Fruit fly (Drosophila melanogaster): Measurements from ENCODE around the gene Dcr-1.

Gene Dcr-1

DNA sequence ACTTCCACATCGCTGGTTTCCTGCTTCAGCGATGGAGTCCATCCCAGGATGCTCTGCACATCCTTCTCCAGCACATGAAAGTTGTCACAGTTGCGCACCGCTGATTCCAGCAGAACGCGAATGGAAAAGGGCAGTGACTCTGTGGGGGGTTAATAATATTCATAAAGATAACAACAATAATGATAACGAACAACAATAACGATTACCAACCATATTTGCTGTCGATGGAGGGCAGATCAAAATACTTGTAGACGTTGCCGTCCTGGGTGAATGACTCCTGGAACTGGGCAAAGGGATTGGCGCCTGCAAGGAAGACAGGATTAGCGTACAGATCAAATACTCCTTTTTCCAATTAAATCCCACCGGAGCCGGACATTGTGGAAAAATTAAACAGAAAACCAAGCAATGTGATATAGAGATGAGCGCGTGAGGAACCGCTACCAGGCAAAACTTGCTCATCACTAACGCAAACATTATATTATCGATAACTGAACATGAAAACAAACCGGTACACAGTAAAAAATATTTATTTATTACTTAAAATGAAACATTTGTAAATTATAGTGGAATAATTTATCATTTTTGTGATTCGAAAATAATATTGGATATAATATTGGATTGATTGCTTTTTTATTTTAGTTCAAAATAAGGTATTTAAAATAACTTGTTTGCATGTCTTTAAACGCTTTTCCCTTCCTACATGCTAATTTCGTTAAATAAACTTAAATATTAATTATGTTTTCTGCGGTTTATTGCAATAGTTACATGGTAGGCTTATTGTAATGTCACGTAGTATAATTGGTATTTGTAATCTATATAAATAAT is 16.5 kb downstream of the Dcr-1 start, which contains the start of gene Irp-1A (continued):
- TF ChIP-seq h (optimal IDR thresholded peaks at IDR 0.05) (no peak), CG31441 (GFP tag; IDR thresholded peaks at IDR 0.05) (peak; percentile 87), esg (GFP tag; conservative IDR thresholded peaks at IDR 0.05) (peak; percentile 47; the same call in 1 of the 2 replicates), ase (GFP tag; IDR thresholded peaks at IDR 0.05) (peak; percentile 59; the same call in 2 of the 3 replicates), sim (GFP tag; IDR thresholded peaks at IDR 0.05) (peak; percentile 8; the same call in 1 of the 2 replicates), CG7963 (GFP tag; IDR thresholded peaks at IDR 0.05; ENCODE audit: partially characterized antibody) (peak; percentile 65), nerfin-1 (tag; optimal IDR thresholded peaks at IDR 0.05) (peak; percentile 66), pb (GFP tag; optimal IDR thresholded peaks at IDR 0.05) (no peak), Ptx1 (GFP tag; IDR thresholded peaks at IDR 0.05) (peak; percentile 80), HLH3B (GFP tag; IDR thresholded peaks at IDR 0.05) (peak; percentile 87), CG4854 (GFP tag; optimal IDR thresholded peaks at IDR 0.05) (no peak), CrebB (tag; optimal IDR thresholded peaks at IDR 0.05) (peak; percentile 54), croc (GFP tag; conservative IDR thresholded peaks at IDR 0.05) (0 out of 3 replicates have a peak, but pooled peaks have one; percentile 39), phol (tag; optimal IDR thresholded peaks at IDR 0.05) (peak; percentile 81), unpg (GFP tag; optimal IDR thresholded peaks at IDR 0.05) (peak; percentile 85), CG18764 (GFP tag; optimal IDR thresholded peaks at IDR 0.05) (peak; percentile 64), Blimp-1 (GFP tag; optimal IDR thresholded peaks at IDR 0.05) (peak; percentile 84), Doc3 (GFP tag; IDR thresholded peaks at IDR 0.05; ENCODE audit: partially characterized antibody) (peak; percentile 77), CHES-1-like (GFP tag; optimal IDR thresholded peaks at IDR 0.05) (peak; percentile 58), Taf1 (GFP tag; IDR thresholded peaks at IDR 0.05) (0 out of 2 replicates have a peak, but pooled peaks have one; percentile 26), CG30431 (GFP tag; optimal IDR thresholded peaks at IDR 0.05) (no peak), bigmax (GFP tag; optimal IDR thresholded peaks at IDR 0.05) (no peak), CG12659 (GFP tag; optimal IDR thresholded peaks at IDR 0.05) (peak; percentile 88), Sry-δ (GFP tag; optimal IDR thresholded peaks at IDR 0.05) (peak; percentile 91), Xbp1 (GFP tag; optimal IDR thresholded peaks at IDR 0.05) (peak; percentile 75), Deaf1 (tag; optimal IDR thresholded peaks at IDR 0.05) (peak; percentile 57), sens (GFP tag) (peak; percentile 90), ham (GFP tag; IDR thresholded peaks at IDR 0.05) (no peak), CG5180 (GFP tag; optimal IDR thresholded peaks at IDR 0.05) (peak; percentile 33), Lhr (GFP tag; optimal IDR thresholded peaks at IDR 0.05) (peak; percentile 47), NC2α (GFP tag; optimal IDR thresholded peaks at IDR 0.05) (no peak), CG6683 (GFP tag; optimal IDR thresholded peaks at IDR 0.05) (peak; percentile 66), tx (GFP tag; optimal IDR thresholded peaks at IDR 0.05) (no peak), Hr78 (GFP tag; optimal IDR thresholded peaks at IDR 0.05) (peak in 1 of 2 experiments; percentile 23), danr (GFP tag; IDR thresholded peaks at IDR 0.05) (no peak), CG14441 (GFP tag; IDR thresholded peaks at IDR 0.05) (peak; percentile 64), CG3995 (GFP tag; optimal IDR thresholded peaks at IDR 0.05) (peak; percentile 61), dmrt99B (tag; optimal IDR thresholded peaks at IDR 0.05) (peak; percentile 83), zen2 (GFP tag; IDR thresholded peaks at IDR 0.05; ENCODE audit: partially characterized antibody) (peak; percentile 71), tin (GFP tag; optimal IDR thresholded peaks at IDR 0.05) (peak; percentile 55), E2f1 (GFP tag; IDR thresholded peaks at IDR 0.05) (peak; percentile 84), CG32767 (GFP tag; IDR thresholded peaks at IDR 0.05) (peak; percentile 43), wdn (GFP tag; IDR thresholded peaks at IDR 0.05) (peak; percentile 74), prd (optimal IDR thresholded peaks at IDR 0.05) (no peak), prd (GFP tag; IDR thresholded peaks at IDR 0.05) (peak; percentile 71), CG6854 (GFP tag; optimal IDR thresholded peaks at IDR 0.05) (peak; percentile 14), her (GFP tag; optimal IDR thresholded peaks at IDR 0.05) (peak; percentile 34), CG13424 (tag; optimal IDR thresholded peaks at IDR 0.05) (peak; percentile 81), CG3847 (GFP tag; IDR thresholded peaks at IDR 0.05) (peak; percentile 71)
